Fruit fly (Drosophila melanogaster): Measurements from ENCODE around the gene robo2.

robo2 gene

dm6 chr2L:1426821-1427265 lies 6.6 kb upstream of the robo2 start (continued):
- TF ChIP-seq CG6689 (GFP tag; IDR thresholded peaks at IDR 0.05): peak; percentile 84
- no peak for TF ChIP-seq C15 (GFP tag; IDR thresholded peaks at IDR 0.05)
- no peak for TF ChIP-seq pho (GFP tag; optimal IDR thresholded peaks at IDR 0.05)
- no peak for TF ChIP-seq Bteb2 (GFP tag; optimal IDR thresholded peaks at IDR 0.05)
- no peak for TF ChIP-seq tx (GFP tag; optimal IDR thresholded peaks at IDR 0.05)
- no peak for TF ChIP-seq hbn (GFP tag; IDR thresholded peaks at IDR 0.05; ENCODE audit: partially characterized antibody)
- TF ChIP-seq Camta (GFP tag; optimal IDR thresholded peaks at IDR 0.05): peak; percentile 58
- TF ChIP-seq Dad (GFP tag; optimal IDR thresholded peaks at IDR 0.05): peak; percentile 34
- no peak for TF ChIP-seq CG13624 (GFP tag; optimal IDR thresholded peaks at IDR 0.05)
- no peak for TF ChIP-seq sug (tag; optimal IDR thresholded peaks at IDR 0.05)
- TF ChIP-seq B-H2 (GFP tag; optimal IDR thresholded peaks at IDR 0.05): no peak
- no peak for TF ChIP-seq her (GFP tag; optimal IDR thresholded peaks at IDR 0.05)
- no peak for TF ChIP-seq HLH4C (GFP tag; IDR thresholded peaks at IDR 0.05; ENCODE audit: partially characterized antibody)
- no peak for TF ChIP-seq da (GFP tag; optimal IDR thresholded peaks at IDR 0.05)
- TF ChIP-seq Six4 (GFP tag; optimal IDR thresholded peaks at IDR 0.05): peak; percentile 70
- no peak for TF ChIP-seq Atf-2 (GFP tag; optimal IDR thresholded peaks at IDR 0.05)
- no peak for TF ChIP-seq CG14860 (GFP tag; IDR thresholded peaks at IDR 0.05; ENCODE audit: partially characterized antibody)
- TF ChIP-seq bsh (GFP tag; optimal IDR thresholded peaks at IDR 0.05): peak; percentile 72 to 89
- no peak for TF ChIP-seq jumu (GFP tag; optimal IDR thresholded peaks at IDR 0.05)
- peak; percentile 78 for TF ChIP-seq az2 (GFP tag; optimal IDR thresholded peaks at IDR 0.05)
- TF ChIP-seq seq (GFP tag; IDR thresholded peaks at IDR 0.05): peak; percentile 55
- TF ChIP-seq lilli (GFP tag; optimal IDR thresholded peaks at IDR 0.05): peak; percentile 61
- peak; percentile 77 for TF ChIP-seq Abd-B (GFP tag; optimal IDR thresholded peaks at IDR 0.05)
- TF ChIP-seq zfh2 (GFP tag; optimal IDR thresholded peaks at IDR 0.05): no peak
- TF ChIP-seq CG11085 (GFP tag; IDR thresholded peaks at IDR 0.05): peak; percentile 48; the same call in 1 of the 2 replicates
- TF ChIP-seq ro (GFP tag; IDR thresholded peaks at IDR 0.05): peak; percentile 57
- TF ChIP-seq CG12391 (tag; optimal IDR thresholded peaks at IDR 0.05): peak; percentile 80
- no peak for TF ChIP-seq pzg (GFP tag; optimal IDR thresholded peaks at IDR 0.05)
- TF ChIP-seq sd (tag; optimal IDR thresholded peaks at IDR 0.05): no peak
- peak; percentile 74 for TF ChIP-seq tin (GFP tag; optimal IDR thresholded peaks at IDR 0.05)
- TF ChIP-seq CG10543 (GFP tag; optimal IDR thresholded peaks at IDR 0.05): no peak
- peak; percentile 74 for TF ChIP-seq H2.0 (GFP tag; IDR thresholded peaks at IDR 0.05)
- TF ChIP-seq CG7786 (GFP tag; optimal IDR thresholded peaks at IDR 0.05): no peak
- no peak for TF ChIP-seq zf30C (GFP tag; optimal IDR thresholded peaks at IDR 0.05)
- TF ChIP-seq nom (GFP tag; optimal IDR thresholded peaks at IDR 0.05): peak; percentile 22
- TF ChIP-seq row (GFP tag; IDR thresholded peaks at IDR 0.05): peak; percentile 87
- TF ChIP-seq unpg (GFP tag; optimal IDR thresholded peaks at IDR 0.05): peak; percentile 74
- TF ChIP-seq chn (GFP tag; optimal IDR thresholded peaks at IDR 0.05): peak; percentile 59
- peak; percentile 78 for TF ChIP-seq CG8924 (tag; optimal IDR thresholded peaks at IDR 0.05)
- no peak for TF ChIP-seq CG7745 (tag; optimal IDR thresholded peaks at IDR 0.05)
- peak; percentile 45 for TF ChIP-seq CG8359 (GFP tag; optimal IDR thresholded peaks at IDR 0.05; ENCODE audit: borderline replicate concordance)
- peak; percentile 80 for TF ChIP-seq CG14710 (tag; optimal IDR thresholded peaks at IDR 0.05)
- peak; percentile 70 for TF ChIP-seq CG30403 (GFP tag; optimal IDR thresholded peaks at IDR 0.05)
- TF ChIP-seq Ptx1 (GFP tag; IDR thresholded peaks at IDR 0.05): peak; percentile 81
- TF ChIP-seq CG12299 (tag; optimal IDR thresholded peaks at IDR 0.05): no peak
- TF ChIP-seq HmgZ (tag; optimal IDR thresholded peaks at IDR 0.05): peak; percentile 4
- TF ChIP-seq cad (GFP tag; optimal IDR thresholded peaks at IDR 0.05): peak; percentile 13
- TF ChIP-seq Lhr (GFP tag; optimal IDR thresholded peaks at IDR 0.05): peak; percentile 54
- peak; percentile 50 for TF ChIP-seq CG6654 (GFP tag; optimal IDR thresholded peaks at IDR 0.05)
- no peak for TF ChIP-seq hth (optimal IDR thresholded peaks at IDR 0.05)
- TF ChIP-seq corto (GFP tag; optimal IDR thresholded peaks at IDR 0.05): peak; percentile 17
